Worm (Caenorhabditis elegans): Measurements from ENCODE around the gene R10E11.9.

Gene R10E11.9

DNA sequence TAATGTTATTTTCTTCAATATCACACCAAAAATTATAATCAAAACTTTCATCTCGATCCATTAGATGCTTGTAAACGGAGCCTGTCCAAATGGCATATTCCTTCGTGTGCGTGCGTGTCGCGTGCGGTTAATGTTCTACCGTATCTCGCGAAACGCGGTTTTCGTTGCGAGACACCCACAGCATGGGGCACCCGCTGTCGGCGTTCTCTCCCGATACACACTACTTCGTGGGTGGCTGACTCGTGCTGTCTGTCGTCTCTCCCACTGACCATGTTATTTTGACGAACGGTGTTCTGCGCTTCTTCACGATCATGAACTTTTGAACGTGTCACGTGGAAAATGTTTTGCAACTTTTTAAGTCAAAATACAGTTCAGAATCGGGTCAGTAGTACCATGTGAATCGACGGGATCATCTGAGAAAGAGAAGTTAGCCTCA, 28.0 kb downstream of the R10E11.9 start (continued):
- TF ChIP-seq nhr-2 (tag; optimal IDR thresholded peaks at IDR 0.05), result peak; percentile 25
- peak; percentile 97 for TF ChIP-seq lin-13 (tag; optimal IDR thresholded peaks at IDR 0.05)
- peak; percentile 98 for TF ChIP-seq pha-4 (tag; optimal IDR thresholded peaks at IDR 0.05)

DNA sequence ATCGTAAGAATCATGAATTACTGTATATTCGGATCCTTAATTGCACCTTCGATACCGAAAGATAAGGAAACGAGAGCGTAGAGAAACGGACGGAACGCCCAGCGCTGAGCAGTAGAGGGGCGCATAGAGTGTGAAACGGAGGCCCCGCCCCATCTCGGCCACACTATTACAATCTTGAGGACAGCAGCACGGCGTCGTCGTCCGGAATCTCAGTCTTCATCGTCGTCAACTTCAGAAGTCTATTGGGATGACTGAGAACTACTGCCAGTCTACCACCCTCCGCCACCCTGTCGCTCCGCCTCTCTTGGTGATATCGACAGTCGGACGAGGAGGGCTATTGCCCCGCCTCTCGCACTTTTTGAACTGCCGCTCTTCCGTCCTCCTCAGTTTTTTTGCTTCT, 28.7 kb downstream of the R10E11.9 start:
- TF ChIP-seq M03D4.4 (tag; optimal IDR thresholded peaks at IDR 0.05), result peak; percentile 19
- no peak for TF ChIP-seq cnd-1 (tag; optimal IDR thresholded peaks at IDR 0.05)
- TF ChIP-seq ceh-83 (GFP tag; optimal IDR thresholded peaks at IDR 0.05), result no peak

DNA sequence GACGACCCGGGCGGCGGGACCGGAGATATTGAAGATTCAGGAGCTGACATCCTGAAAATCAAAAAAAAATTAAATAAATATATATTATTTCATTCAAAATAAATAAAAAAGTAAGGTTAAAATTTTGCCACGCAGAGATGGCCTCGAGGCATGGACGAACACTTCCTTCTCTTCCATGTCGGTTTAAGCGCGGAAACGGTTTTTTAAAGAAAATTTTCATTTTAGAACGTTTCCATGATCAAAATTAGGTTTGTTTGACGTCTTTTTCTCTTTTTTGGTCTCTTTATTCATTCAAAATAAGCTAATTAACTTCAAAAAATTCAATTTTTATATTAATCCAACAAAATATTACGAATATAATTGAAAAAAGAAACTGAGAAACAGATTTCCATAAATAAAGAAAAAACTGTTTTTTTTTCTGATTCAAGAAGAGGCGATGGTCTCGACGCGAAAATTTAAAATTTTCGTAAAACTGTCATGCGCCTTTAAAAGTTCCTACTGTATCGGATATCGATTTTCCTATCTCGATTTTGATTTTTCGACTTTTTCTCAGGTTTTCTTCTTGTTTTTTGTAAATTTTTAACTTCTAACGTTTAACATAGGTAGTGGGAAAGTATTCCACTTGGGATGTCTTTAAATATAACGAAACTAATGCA, 31.2 kb downstream of the R10E11.9 start, which contains the start of gene gcc-2:
gcc-2 (minus strand) TSS at position 51 of the 656 bp plus-strand sequence.
- TF ChIP-seq ceh-83 (GFP tag; optimal IDR thresholded peaks at IDR 0.05) (no peak), cnd-1 (tag; optimal IDR thresholded peaks at IDR 0.05) (no peak), ces-1 (GFP tag; optimal IDR thresholded peaks at IDR 0.05) (no peak), tbx-8 (GFP tag; optimal IDR thresholded peaks at IDR 0.05) (no peak), drap-1 (GFP tag; optimal IDR thresholded peaks at IDR 0.05) (no peak), unc-62 (GFP tag; optimal IDR thresholded peaks at IDR 0.05) (no peak), hlh-1 (tag; optimal IDR thresholded peaks at IDR 0.05) (no peak), mls-2 (tag; optimal IDR thresholded peaks at IDR 0.05) (no peak), sem-2 (GFP tag; optimal IDR thresholded peaks at IDR 0.05) (no peak), mab-5 (tag; optimal IDR thresholded peaks at IDR 0.05) (no peak), ceh-39 (tag; optimal IDR thresholded peaks at IDR 0.05) (no peak), ztf-11 (tag; optimal IDR thresholded peaks at IDR 0.05) (no peak), bed-3 (GFP tag; optimal IDR thresholded peaks at IDR 0.05) (no peak), lin-13 (tag; optimal IDR thresholded peaks at IDR 0.05) (no peak)

DNA sequence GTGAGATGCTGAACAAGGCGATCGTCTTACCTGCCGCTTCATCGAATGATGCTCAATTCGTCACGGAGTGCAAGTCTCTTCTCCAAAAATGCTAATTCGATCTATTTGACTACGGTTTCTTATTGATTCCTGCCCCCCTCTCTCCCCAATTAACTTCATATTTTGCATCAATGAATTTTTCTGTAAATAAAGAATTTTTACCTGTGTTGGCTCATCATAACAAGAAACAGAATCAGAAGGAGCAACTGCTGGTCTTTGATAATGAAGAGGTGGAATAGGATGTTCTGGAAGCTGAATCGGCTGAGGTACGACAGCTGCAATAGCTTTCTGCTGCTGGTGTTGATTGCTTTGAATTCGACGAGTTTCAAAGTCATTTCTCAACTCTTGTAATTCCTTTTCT, 33.3 kb downstream of the R10E11.9 start:
- TF ChIP-seq ham-2 (GFP tag; optimal IDR thresholded peaks at IDR 0.05) (no peak), nhr-12 (tag; optimal IDR thresholded peaks at IDR 0.05) (no peak), elt-1 (tag; optimal IDR thresholded peaks at IDR 0.05; ENCODE audit: borderline replicate concordance, insufficient read depth) (no peak), mls-2 (tag; optimal IDR thresholded peaks at IDR 0.05) (no peak), blmp-1 (tag; optimal IDR thresholded peaks at IDR 0.05) (no peak)

DNA sequence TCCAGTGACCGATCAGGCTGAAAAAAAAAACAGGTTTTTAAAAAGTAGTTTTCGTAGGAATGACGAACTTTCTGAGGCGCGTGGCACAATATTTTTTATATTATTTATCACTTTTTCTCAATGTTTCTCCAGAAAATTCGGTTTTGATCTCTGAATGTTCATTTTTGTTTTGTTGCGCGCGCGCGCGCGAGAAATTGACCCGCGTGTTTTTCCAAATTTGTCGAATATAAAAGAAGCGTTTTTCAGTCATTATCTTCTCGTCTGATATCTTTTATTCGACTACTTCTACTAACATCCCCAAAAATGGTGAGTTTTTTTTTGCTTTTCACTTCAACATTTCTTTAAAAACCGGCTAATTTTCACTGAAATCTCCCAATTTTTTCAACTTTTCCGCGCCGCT, 34.6 kb downstream of the R10E11.9 start, which contains the start of gene rmd-1:
rmd-1 (plus strand) TSS at position 247 of the 400 bp plus-strand sequence.
- no peak for TF ChIP-seq nhr-76 (tag; optimal IDR thresholded peaks at IDR 0.05)

DNA sequence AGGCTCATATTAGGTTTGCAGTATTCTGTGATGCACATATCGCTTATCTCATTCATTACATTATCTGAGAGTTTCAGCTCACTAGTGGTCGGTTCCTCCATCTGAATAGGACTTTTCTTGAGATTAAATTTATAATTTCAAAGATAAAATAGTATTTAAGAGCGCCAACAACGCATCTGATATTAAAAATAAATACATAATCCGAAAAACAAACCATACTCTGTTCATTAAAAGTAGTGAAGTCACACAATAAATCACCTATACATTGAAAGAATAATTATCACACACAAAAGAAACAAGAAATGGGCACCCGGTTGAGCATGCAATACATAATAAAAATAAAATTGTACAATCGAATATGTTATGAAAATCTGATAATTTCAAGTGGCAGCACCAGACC, 36.0 kb downstream of the R10E11.9 start, which contains the start of gene vps-53:
vps-53 (minus strand) TSS at position 101 of the 400 bp plus-strand sequence.
- TF ChIP-seq nhr-2 (tag; optimal IDR thresholded peaks at IDR 0.05), result no peak
- TF ChIP-seq elt-3 (tag; optimal IDR thresholded peaks at IDR 0.05), result no peak

DNA sequence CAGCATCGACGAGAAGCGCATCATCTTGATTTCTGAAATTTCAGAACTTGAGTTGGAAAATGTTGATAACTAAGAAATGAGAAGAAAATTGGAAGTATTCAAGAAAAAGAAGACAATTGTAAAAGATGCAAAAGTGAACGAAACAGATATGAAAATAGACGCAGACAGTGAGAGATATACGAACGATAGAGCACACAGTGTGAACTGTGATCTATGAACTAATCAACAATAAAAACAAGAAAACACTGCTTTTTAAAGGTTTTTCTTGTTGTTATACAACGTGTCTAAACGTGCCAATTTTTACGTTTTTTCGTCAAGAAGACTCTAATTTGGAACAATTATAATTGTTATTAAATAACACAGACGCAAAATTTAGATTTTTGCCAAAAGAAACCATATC, 40.6 kb downstream of the R10E11.9 start, which contains the start of gene ech-6:
ech-6 (minus strand) TSS at position 32 of the 400 bp plus-strand sequence.
- no peak for TF ChIP-seq elt-3 (tag; optimal IDR thresholded peaks at IDR 0.05)
- TF ChIP-seq cnd-1 (tag; optimal IDR thresholded peaks at IDR 0.05), result no peak
- no peak for TF ChIP-seq mab-5 (tag; optimal IDR thresholded peaks at IDR 0.05)

DNA sequence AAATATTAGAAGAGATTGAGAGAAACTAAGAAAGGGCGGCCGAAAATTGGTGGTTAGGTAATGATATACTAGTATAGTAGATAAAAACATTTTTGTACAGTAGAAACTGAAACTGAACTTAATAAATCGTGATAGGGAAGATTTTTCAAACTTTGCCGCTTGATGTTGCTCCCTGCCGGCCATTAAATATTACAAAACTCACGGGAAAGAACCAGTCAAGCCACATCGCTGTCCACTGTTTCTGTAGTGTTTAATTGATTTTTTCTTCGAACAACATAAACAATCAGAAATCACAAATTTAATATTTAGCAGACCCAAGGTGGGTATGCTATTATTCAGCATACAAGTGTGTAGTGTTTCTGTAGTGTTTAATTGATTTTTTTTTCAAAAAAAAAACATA, 42.4 kb downstream of the R10E11.9 start, which contains the start of gene T05G5.5:
T05G5.5 (minus strand) TSS at position 359 of the 400 bp plus-strand sequence.
- no peak for TF ChIP-seq bed-3 (GFP tag; optimal IDR thresholded peaks at IDR 0.05)
- no peak for TF ChIP-seq mls-2 (tag; optimal IDR thresholded peaks at IDR 0.05)
- TF ChIP-seq elt-3 (tag; optimal IDR thresholded peaks at IDR 0.05), result no peak
- no peak for TF ChIP-seq ceh-39 (tag; optimal IDR thresholded peaks at IDR 0.05)
- TF ChIP-seq drap-1 (GFP tag; optimal IDR thresholded peaks at IDR 0.05), result no peak
- TF ChIP-seq lin-32 (GFP tag; optimal IDR thresholded peaks at IDR 0.05), result no peak
- no peak for TF ChIP-seq ceh-43 (GFP tag; optimal IDR thresholded peaks at IDR 0.05)
- no peak for TF ChIP-seq unc-39 (tag; optimal IDR thresholded peaks at IDR 0.05)
- no peak for TF ChIP-seq hlh-1 (tag; optimal IDR thresholded peaks at IDR 0.05)
- TF ChIP-seq nhr-2 (tag; optimal IDR thresholded peaks at IDR 0.05), result no peak
- TF ChIP-seq ceh-83 (GFP tag; optimal IDR thresholded peaks at IDR 0.05), result no peak
- TF ChIP-seq M03D4.4 (tag; optimal IDR thresholded peaks at IDR 0.05), result no peak
- TF ChIP-seq cnd-1 (tag; optimal IDR thresholded peaks at IDR 0.05), result no peak
- TF ChIP-seq ztf-11 (tag; optimal IDR thresholded peaks at IDR 0.05), result no peak
- TF ChIP-seq mep-1 (tag; optimal IDR thresholded peaks at IDR 0.05), result no peak
